Worm (Caenorhabditis elegans): ENCODE measurements around the gene F59F5.7.

DNA sequence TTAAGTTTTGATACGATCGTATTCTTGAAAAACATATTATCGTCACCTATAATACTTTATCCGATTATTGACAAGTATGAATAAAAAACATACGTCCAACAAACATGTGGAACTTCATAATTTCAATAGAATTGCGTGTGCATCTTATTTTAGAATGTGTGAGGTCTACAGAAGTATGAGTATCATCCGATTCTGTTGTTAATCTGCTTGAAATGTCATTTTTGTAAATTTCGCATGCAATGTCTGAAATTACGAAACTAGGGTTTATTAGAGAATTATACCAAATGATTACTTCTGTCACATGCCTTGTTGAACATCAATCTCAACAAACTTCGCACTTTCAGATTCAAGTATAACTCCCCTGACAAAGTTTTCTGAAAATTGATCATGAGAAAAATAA lies 17.5 kb upstream of the F59F5.7 start:
- TF ChIP-seq him-1 (tag; optimal IDR thresholded peaks at IDR 0.05) (no peak), W03F9.2 (tag; optimal IDR thresholded peaks at IDR 0.05) (no peak)
